Worm (Caenorhabditis elegans): ENCODE measurements around the gene smim-14.

ce11 chrIII:3487133-3487532 is 17.6 kb upstream of the smim-14 start:
- TF ChIP-seq nhr-85 (tag) (no peak), sox-4 (tag; optimal IDR thresholded peaks at IDR 0.05) (no peak), nhr-77 (tag; optimal IDR thresholded peaks at IDR 0.05) (no peak), efl-3 (GFP tag; optimal IDR thresholded peaks at IDR 0.05) (no peak), nhr-12 (tag; optimal IDR thresholded peaks at IDR 0.05) (no peak), snpc-4 (tag; optimal IDR thresholded peaks at IDR 0.05) (no peak), mdl-1 (tag; optimal IDR thresholded peaks at IDR 0.05) (no peak), lin-35 (GFP tag; optimal IDR thresholded peaks at IDR 0.05) (no peak), irx-1 (tag; optimal IDR thresholded peaks at IDR 0.05) (no peak), pqm-1 (tag; optimal IDR thresholded peaks at IDR 0.05) (no peak), elt-2 (tag; optimal IDR thresholded peaks at IDR 0.05) (no peak), blmp-1 (tag; optimal IDR thresholded peaks at IDR 0.05) (peak; percentile 92), ama-1 (optimal IDR thresholded peaks at IDR 0.05) (no peak)
